Worm (Caenorhabditis elegans) whole organism, L1 larva: ENCODE results near the gene C55A6.3.
A peak's percentile ranks its signal among the peaks of the same experiment; 100 is the strongest.

Source experiments
- C16A3.4 ChIP-seq: fragments of 150-350 bp; optimal IDR thresholded peaks from 2 replicates; lab custom pipeline; 2014; ENCODE audit warnings: missing biosample characterization, missing genetic modification characterization
- C34B4.2 ChIP-seq: sonication (generic microtip); optimal IDR thresholded peaks from 2 replicates; lab custom pipeline; 2017; ENCODE audit warnings: mild to moderate bottlenecking, missing genetic modification characterization, missing compliant biosample characterization
- aha-1 ChIP-seq: fragments of 150-350 bp; optimal IDR thresholded peaks from 2 replicates; lab custom pipeline; 2014; ENCODE audit warnings: missing biosample characterization, missing genetic modification characterization
- alr-1 ChIP-seq: fragments of 200-800 bp; sonication (Bioruptor generic); optimal IDR thresholded peaks from 2 replicates; lab custom pipeline; 2018; ENCODE audit warnings: borderline replicate concordance, mild to moderate bottlenecking, missing genetic modification characterization, missing compliant biosample characterization
- blmp-1 ChIP-seq: fragments of 150-350 bp; optimal IDR thresholded peaks from 2 replicates; lab custom pipeline; 2014; ENCODE audit warnings: missing biosample characterization, missing genetic modification characterization
- ceh-8 ChIP-seq: fragments of 200-800 bp; sonication (Bioruptor generic); optimal IDR thresholded peaks from 2 replicates; lab custom pipeline; 2018; ENCODE audit warnings: mild to moderate bottlenecking, missing genetic modification characterization, moderate library complexity, missing compliant biosample characterization
- ceh-82 ChIP-seq, 3 experiments: fragments of 150-350 bp in 1 of 3; sonication (generic microtip) in 2 of 3; optimal IDR thresholded peaks; 2 replicates each; lab custom pipeline; 2014 to 2017; ENCODE audit warnings: missing biosample characterization in 3 of 3, missing genetic modification characterization in 3 of 3
- ceh-90 ChIP-seq: sonication (generic microtip); optimal IDR thresholded peaks from 2 replicates; lab custom pipeline; 2016; ENCODE audit warnings: missing genetic modification characterization, missing compliant biosample characterization
- efl-1 ChIP-seq, 4 experiments: fragments of 150-350 bp; optimal IDR thresholded peaks in 3 of 4; peaks in 1 of 4; 1 replicate in 1 of 4; 2 replicates in 3 of 4; lab custom pipeline; 2014; ENCODE audit warnings: missing biosample characterization in 2 of 4, missing genetic modification characterization in 2 of 4, missing genetic modification reagents in 2 of 4
- egl-13 ChIP-seq: sonication (generic microtip); optimal IDR thresholded peaks from 2 replicates; lab custom pipeline; 2016; ENCODE audit warnings: missing genotype, missing genetic modification reagents, missing genetic modification characterization, missing compliant biosample characterization
- egl-27 ChIP-seq, 2 experiments: fragments of 150-350 bp in 1 of 2; sonication (generic microtip); optimal IDR thresholded peaks; 3 replicates each; lab custom pipeline; 2017 to 2018; ENCODE audit warnings: missing biosample characterization in 2 of 2, missing genetic modification characterization in 2 of 2, missing genetic modification reagents in 2 of 2
- elt-2 ChIP-seq: sonication (generic microtip); optimal IDR thresholded peaks from 2 replicates; lab custom pipeline; 2016; ENCODE audit warnings: missing genetic modification characterization, mild to moderate bottlenecking, inconsistent platforms, missing compliant biosample characterization, missing genetic modification reagents
- ets-5 ChIP-seq: fragments of 200-800 bp; sonication (Bioruptor generic); IDR thresholded peaks from 2 replicates; pipeline ENCODE4 v1.3.6; 2022; ENCODE audit warnings: missing genetic modification characterization, missing compliant biosample characterization
- fkh-10 ChIP-seq: sonication (generic microtip); optimal IDR thresholded peaks from 2 replicates; lab custom pipeline; 2017; ENCODE audit warnings: missing biosample characterization, missing genetic modification reagents, missing genetic modification characterization
- fkh-8 ChIP-seq: sonication (generic microtip); optimal IDR thresholded peaks from 2 replicates; lab custom pipeline; 2016; ENCODE audit warnings: mild to moderate bottlenecking, missing genetic modification characterization, missing compliant biosample characterization
- fos-1 ChIP-seq: fragments of 150-350 bp; optimal IDR thresholded peaks from 2 replicates; lab custom pipeline; 2014; ENCODE audit warnings: missing biosample characterization, missing genetic modification characterization
- grh-1 ChIP-seq: fragments of 200-800 bp; sonication (Bioruptor generic); IDR thresholded peaks from 2 replicates; pipeline ENCODE4 v1.3.6; 2022; ENCODE audit warnings: missing genetic modification reagents, missing genetic modification characterization, missing compliant biosample characterization
- hlh-17 ChIP-seq: fragments of 200-800 bp; sonication (Bioruptor generic); optimal IDR thresholded peaks from 2 replicates; lab custom pipeline; 2018; ENCODE audit warnings: missing genetic modification characterization, mild to moderate bottlenecking, missing compliant biosample characterization, moderate library complexity, borderline replicate concordance
- hlh-4 ChIP-seq: sonication (generic microtip); optimal IDR thresholded peaks from 2 replicates; lab custom pipeline; 2016; ENCODE audit warnings: mild to moderate bottlenecking, missing genetic modification characterization, missing compliant biosample characterization
- hpl-2 ChIP-seq: fragments of 150-350 bp; optimal IDR thresholded peaks from 2 replicates; lab custom pipeline; 2014; ENCODE audit warnings: missing biosample characterization, missing genetic modification reagents, missing genetic modification characterization
- irx-1 ChIP-seq: sonication (generic microtip); optimal IDR thresholded peaks from 2 replicates; lab custom pipeline; 2016; ENCODE audit warnings: missing genetic modification characterization, missing compliant biosample characterization
- isw-1 ChIP-seq: fragments of 200-800 bp; sonication (Bioruptor generic); IDR thresholded peaks from 2 replicates; pipeline ENCODE4 v1.3.6; 2022; ENCODE audit warnings: missing genetic modification characterization, missing compliant biosample characterization
- jun-1 ChIP-seq: fragments of 150-350 bp; optimal IDR thresholded peaks from 2 replicates; lab custom pipeline; 2014; ENCODE audit warnings: missing biosample characterization, missing genetic modification reagents, missing genetic modification characterization
- lin-13 ChIP-seq: fragments of 150-350 bp; optimal IDR thresholded peaks from 2 replicates; lab custom pipeline; 2014; ENCODE audit warnings: missing biosample characterization, missing genetic modification reagents, missing genetic modification characterization
- lin-14 ChIP-seq: fragments of 200-800 bp; sonication (Bioruptor generic); optimal IDR thresholded peaks from 2 replicates; lab custom pipeline; 2018; ENCODE audit warnings: mild to moderate bottlenecking, missing genetic modification characterization, moderate library complexity, missing compliant biosample characterization
- lin-15B ChIP-seq: fragments of 150-350 bp; sonication (generic microtip); optimal IDR thresholded peaks from 3 replicates; lab custom pipeline; 2014; ENCODE audit warnings: missing biosample characterization, missing genetic modification characterization
- lir-3 ChIP-seq: sonication (generic microtip); optimal IDR thresholded peaks from 2 replicates; lab custom pipeline; 2016; ENCODE audit warnings: mild to moderate bottlenecking, missing genetic modification characterization, moderate library complexity, missing compliant biosample characterization; ENCODE audit not compliant: poor library complexity
- lsy-2 ChIP-seq, 2 experiments: fragments of 150-350 bp; optimal IDR thresholded peaks; 2 replicates each; lab custom pipeline; 2014; ENCODE audit warnings: missing biosample characterization in 2 of 2, missing genetic modification characterization in 2 of 2
- mab-9 ChIP-seq: fragments of 200-800 bp; sonication (Bioruptor generic); IDR thresholded peaks from 2 replicates; pipeline ENCODE4 v1.3.6; 2022; ENCODE audit warnings: missing genetic modification reagents, missing genetic modification characterization, missing compliant biosample characterization
- mdl-1 ChIP-seq, 2 experiments: fragments of 150-350 bp; optimal IDR thresholded peaks; 2 replicates each; lab custom pipeline; 2014 to 2017; ENCODE audit warnings: missing biosample characterization in 2 of 2, missing genetic modification characterization in 2 of 2, inconsistent platforms in 1 of 2
- mef-2 ChIP-seq: fragments of 150-350 bp; optimal IDR thresholded peaks from 2 replicates; lab custom pipeline; 2014; ENCODE audit warnings: missing biosample characterization, missing genetic modification characterization
- mep-1 ChIP-seq: fragments of 150-350 bp; optimal IDR thresholded peaks from 2 replicates; lab custom pipeline; 2014; ENCODE audit warnings: missing biosample characterization, missing genetic modification characterization
- nhr-11 ChIP-seq: fragments of 150-350 bp; optimal IDR thresholded peaks from 2 replicates; lab custom pipeline; 2014; ENCODE audit warnings: missing biosample characterization, missing genetic modification characterization
- nhr-12 ChIP-seq: sonication (generic microtip); optimal IDR thresholded peaks from 2 replicates; lab custom pipeline; 2017; ENCODE audit warnings: missing biosample characterization, missing genetic modification characterization
- nhr-19 ChIP-seq: fragments of 200-800 bp; sonication (Bioruptor generic); conservative IDR thresholded peaks from 2 replicates; pipeline ENCODE4 v1.3.6; 2022; ENCODE audit warnings: missing genetic modification characterization, missing compliant biosample characterization
- nhr-28 ChIP-seq: fragments of 150-350 bp; optimal IDR thresholded peaks from 2 replicates; lab custom pipeline; 2014; ENCODE audit warnings: missing biosample characterization, missing genetic modification characterization
- nhr-71 ChIP-seq: sonication (generic microtip); optimal IDR thresholded peaks from 2 replicates; lab custom pipeline; 2016; ENCODE audit warnings: mild to moderate bottlenecking, missing genetic modification characterization, moderate library complexity, missing compliant biosample characterization
- nhr-77 ChIP-seq: fragments of 150-350 bp; optimal IDR thresholded peaks from 2 replicates; lab custom pipeline; 2014; ENCODE audit warnings: missing biosample characterization, missing genetic modification characterization
- nhr-84 ChIP-seq: sonication (generic microtip); optimal IDR thresholded peaks from 2 replicates; lab custom pipeline; 2017; ENCODE audit warnings: missing biosample characterization, missing genetic modification characterization
- nhr-90 ChIP-seq: sonication (generic microtip); optimal IDR thresholded peaks from 2 replicates; lab custom pipeline; 2016; ENCODE audit warnings: mild to moderate bottlenecking, missing genetic modification characterization, missing compliant biosample characterization; ENCODE audit not compliant: poor library complexity
- pax-3 ChIP-seq: fragments of 200-800 bp; sonication (Bioruptor generic); optimal IDR thresholded peaks from 2 replicates; lab custom pipeline; 2018; ENCODE audit warnings: mild to moderate bottlenecking, missing genetic modification characterization, moderate library complexity, missing compliant biosample characterization
- rnt-1 ChIP-seq: sonication (generic microtip); optimal IDR thresholded peaks from 2 replicates; lab custom pipeline; 2016; ENCODE audit warnings: mild to moderate bottlenecking, missing genetic modification characterization, moderate library complexity, missing compliant biosample characterization
- sup-37 ChIP-seq: fragments of 200-800 bp; sonication (Bioruptor generic); optimal IDR thresholded peaks from 2 replicates; lab custom pipeline; 2018; ENCODE audit warnings: mild to moderate bottlenecking, missing genetic modification characterization, missing compliant biosample characterization
- unc-130 ChIP-seq: fragments of 150-350 bp; optimal IDR thresholded peaks from 2 replicates; lab custom pipeline; 2017; ENCODE audit warnings: missing biosample characterization, missing genetic modification characterization, inconsistent platforms
- unc-30 ChIP-seq: sonication (generic microtip); optimal IDR thresholded peaks from 2 replicates; lab custom pipeline; 2017; ENCODE audit warnings: missing biosample characterization, missing genetic modification characterization
- unc-86 ChIP-seq: sonication (generic microtip); optimal IDR thresholded peaks from 2 replicates; lab custom pipeline; 2016; ENCODE audit warnings: missing genetic modification characterization, missing compliant biosample characterization
- unc-98 ChIP-seq: fragments of 200-800 bp; sonication (Bioruptor generic); IDR thresholded peaks from 2 replicates; pipeline ENCODE4 v1.3.6; 2022; ENCODE audit warnings: missing genetic modification characterization, missing compliant biosample characterization
- vab-15 ChIP-seq: sonication (generic microtip); optimal IDR thresholded peaks from 2 replicates; lab custom pipeline; 2017; ENCODE audit warnings: missing genotype, mild to moderate bottlenecking, missing genetic modification characterization, missing compliant biosample characterization
- zag-1 ChIP-seq: fragments of 150-350 bp; optimal IDR thresholded peaks from 2 replicates; lab custom pipeline; 2014; ENCODE audit warnings: missing biosample characterization, missing genetic modification characterization
- ztf-11 ChIP-seq, 2 experiments: sonication (generic microtip); optimal IDR thresholded peaks; 2 replicates each; lab custom pipeline; 2016 to 2017; ENCODE audit warnings: missing genetic modification characterization in 2 of 2, missing biosample characterization in 1 of 2, missing compliant biosample characterization in 1 of 2

The C55A6.3 gene

DNA sequence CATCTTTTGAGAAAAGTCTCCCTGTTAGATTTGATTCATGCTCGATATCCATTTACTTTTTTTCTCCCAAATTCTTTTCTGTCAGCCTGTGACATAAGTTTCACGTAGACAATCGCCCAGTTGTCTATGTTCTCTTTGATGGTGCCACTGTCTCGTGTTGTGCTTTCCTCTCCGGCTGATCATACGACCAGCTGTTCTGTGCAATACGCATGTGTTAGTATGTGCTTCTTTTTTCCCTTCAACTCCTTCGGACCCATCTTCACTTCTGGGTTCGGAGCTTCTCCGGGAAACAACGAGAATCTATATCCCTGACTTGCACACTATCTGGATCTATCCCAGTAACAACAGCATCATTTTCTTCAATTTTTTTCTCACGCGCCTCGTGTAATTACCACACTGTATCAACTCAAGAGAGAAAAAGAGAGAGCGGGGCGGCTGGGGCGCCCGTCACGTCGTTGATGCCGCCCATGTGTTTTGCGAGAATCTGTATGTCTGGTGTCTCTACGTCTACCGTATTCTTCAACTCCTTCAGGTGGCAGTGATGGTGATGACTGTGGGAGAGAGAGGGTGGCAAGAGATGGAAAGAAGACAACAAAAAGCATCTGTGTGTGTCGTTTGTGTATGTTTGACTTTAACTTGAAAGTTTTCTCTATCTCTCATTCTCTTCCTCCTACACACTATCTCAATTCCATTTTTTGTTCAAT is 18.7 kb upstream of the C55A6.3 start (continued):
- TF ChIP-seq egl-13 = no peak
- TF ChIP-seq nhr-11 (tag; lab: Kevin White, UChicago) = peak; percentile 30
- peak; percentile 79 for TF ChIP-seq nhr-77 (tag; lab: Kevin White, UChicago)
- TF ChIP-seq nhr-71 (tag; lab: Kevin White, UChicago) = peak; percentile 97
- TF ChIP-seq nhr-28 = no peak
- TF ChIP-seq mep-1 = peak; percentile 74
- peak; percentile 77 for TF ChIP-seq grh-1 (GFP tag; lab: Robert Waterston, UW)
- peak; percentile 29 for TF ChIP-seq lir-3
- TF ChIP-seq vab-15 (tag; lab: Kevin White, UChicago) = peak; percentile 52
- peak; percentile 89 for TF ChIP-seq unc-130
- TF ChIP-seq mdl-1 (tag; optimal IDR thresholded peaks at IDR 0.05; lab: Kevin White, UChicago) = peak; percentile 53 to 96
- TF ChIP-seq aha-1 (tag; lab: Kevin White, UChicago) = no peak
- peak; percentile 97 for TF ChIP-seq lin-14 (GFP tag; lab: Kevin White, UChicago)
- TF ChIP-seq ztf-11 (tag; optimal IDR thresholded peaks at IDR 0.05; lab: Kevin White, UChicago) = peak in 1 of 2 experiments; percentile 13
- TF ChIP-seq nhr-84 (tag; lab: Kevin White, UChicago) = no peak
- TF ChIP-seq fkh-10 = no peak
- TF ChIP-seq C34B4.2 (tag; lab: Kevin White, UChicago) = no peak
- TF ChIP-seq mef-2 (tag; lab: Kevin White, UChicago) = peak; percentile 24
- peak; percentile 20 for TF ChIP-seq hpl-2
- TF ChIP-seq blmp-1 = peak; percentile 92
- peak; percentile 54 for TF ChIP-seq irx-1 (tag; lab: Kevin White, UChicago)
- TF ChIP-seq unc-86 (tag; lab: Kevin White, UChicago) = no peak
- no peak for TF ChIP-seq ets-5 (GFP tag; lab: Robert Waterston, UW)
- TF ChIP-seq mab-9 = no peak
- peak; percentile 79 for TF ChIP-seq rnt-1
- TF ChIP-seq fos-1 (tag; lab: Kevin White, UChicago) = peak; percentile 82
- no peak for TF ChIP-seq ceh-90 (tag; lab: Kevin White, UChicago)
- no peak for TF ChIP-seq hlh-4
- peak; percentile 56 to 57 for TF ChIP-seq efl-1 (optimal IDR thresholded peaks at IDR 0.05; lab: Kevin White, UChicago)
- TF ChIP-seq efl-1 (GFP tag; optimal IDR thresholded peaks at IDR 0.05 in 1 of 2; lab: Kevin White, UChicago) = peak; percentile 26 to 95
- TF ChIP-seq ceh-8 (GFP tag; lab: Kevin White, UChicago) = no peak
- no peak; the same call in 1 of the 2 replicates for TF ChIP-seq isw-1 (GFP tag; lab: Robert Waterston, UW)
- TF ChIP-seq C16A3.4 (tag; lab: Kevin White, UChicago) = peak; percentile 83
- peak; percentile 80 to 84 for TF ChIP-seq egl-27 (tag; optimal IDR thresholded peaks at IDR 0.05; lab: Kevin White, UChicago)
- TF ChIP-seq fkh-8 (tag; lab: Kevin White, UChicago) = no peak
- TF ChIP-seq unc-30 (tag; lab: Kevin White, UChicago) = no peak
- TF ChIP-seq zag-1 = no peak
- peak in 1 of 3 experiments; percentile 50 for TF ChIP-seq ceh-82 (tag; optimal IDR thresholded peaks at IDR 0.05; lab: Kevin White, UChicago)
- TF ChIP-seq sup-37 (GFP tag; lab: Kevin White, UChicago) = peak; percentile 51
- peak; percentile 75 for TF ChIP-seq lin-13 (GFP tag; lab: Kevin White, UChicago)
- TF ChIP-seq nhr-19 (GFP tag; lab: Robert Waterston, UW) = peak; percentile 84
- no peak for TF ChIP-seq lin-15B (tag; lab: Kevin White, UChicago)
- TF ChIP-seq lsy-2 (tag; optimal IDR thresholded peaks at IDR 0.05; lab: Kevin White, UChicago) = peak; percentile 67 to 92
- TF ChIP-seq hlh-17 (GFP tag; lab: Kevin White, UChicago) = no peak
- peak; percentile 74 for TF ChIP-seq elt-2 (tag; lab: Kevin White, UChicago)
- no peak for TF ChIP-seq nhr-12 (tag; lab: Kevin White, UChicago)
- TF ChIP-seq jun-1 = peak; percentile 58
- TF ChIP-seq unc-98 (GFP tag; lab: Robert Waterston, UW) = no peak; the same call in 1 of the 2 replicates
- no peak for TF ChIP-seq alr-1 (tag; lab: Kevin White, UChicago)
- TF ChIP-seq nhr-90 (tag; lab: Kevin White, UChicago) = peak; percentile 88
- TF ChIP-seq pax-3 (tag; lab: Kevin White, UChicago) = no peak
